Fruit fly (Drosophila melanogaster): ENCODE results near the gene Con.

The Con gene

DNA sequence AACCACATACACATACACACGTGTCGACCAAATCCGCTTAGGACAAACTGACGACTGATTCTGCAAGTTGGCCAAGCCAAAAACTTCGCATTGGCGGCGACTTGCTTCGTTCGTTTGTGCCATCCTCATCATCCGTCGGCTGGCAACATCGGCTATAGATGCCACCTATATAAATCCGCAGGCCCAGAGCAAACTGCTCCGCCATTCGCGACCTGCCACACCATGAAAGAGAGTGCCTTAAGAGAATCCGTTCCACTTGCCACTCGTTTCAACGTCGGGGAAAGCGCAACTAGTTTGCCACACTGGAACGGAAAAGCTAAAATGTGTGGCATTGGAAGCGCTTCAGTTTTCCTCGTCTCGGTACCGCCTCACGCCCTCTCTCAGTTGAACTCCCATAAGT lies at the start of gene Con:
Con (minus strand) TSS at position 56 of the 400 bp plus-strand sequence.
- TF ChIP-seq CG33017 (tag; optimal IDR thresholded peaks at IDR 0.05): no peak

dm6 chr3L:5128214-5128613 lies 49.4 kb upstream of the Con start:
- TF ChIP-seq bab1 (GFP tag; optimal IDR thresholded peaks at IDR 0.05): no peak
- no peak for TF ChIP-seq CG14711 (tag; optimal IDR thresholded peaks at IDR 0.05)
- TF ChIP-seq Crg-1 (GFP tag; optimal IDR thresholded peaks at IDR 0.05): no peak
- no peak for TF ChIP-seq toe (GFP tag; optimal IDR thresholded peaks at IDR 0.05)
- no peak for TF ChIP-seq CG11617 (GFP tag; optimal IDR thresholded peaks at IDR 0.05)
- TF ChIP-seq CG1620 (GFP tag; optimal IDR thresholded peaks at IDR 0.05): no peak
- no peak for TF ChIP-seq ovo (GFP tag; optimal IDR thresholded peaks at IDR 0.05)
- no peak for TF ChIP-seq Clk (GFP tag; optimal IDR thresholded peaks at IDR 0.05)
- TF ChIP-seq pad (GFP tag; optimal IDR thresholded peaks at IDR 0.05): no peak
- TF ChIP-seq kay (GFP tag; ENCODE audit: borderline replicate concordance): no peak
- TF ChIP-seq cnc (optimal IDR thresholded peaks at IDR 0.05): no peak
- no peak for TF ChIP-seq tj (GFP tag; optimal IDR thresholded peaks at IDR 0.05)
- TF ChIP-seq CG12768 (GFP tag; optimal IDR thresholded peaks at IDR 0.05): no peak
- TF ChIP-seq CG5204 (GFP tag; optimal IDR thresholded peaks at IDR 0.05): no peak
- TF ChIP-seq Hr96 (GFP tag; optimal IDR thresholded peaks at IDR 0.05): no peak
- TF ChIP-seq CG7045 (GFP tag; optimal IDR thresholded peaks at IDR 0.05): no peak
- TF ChIP-seq cic (GFP tag; optimal IDR thresholded peaks at IDR 0.05): no peak

dm6 chr3L:5127609-5128008 lies 48.8 kb upstream of the Con start:
- TF ChIP-seq cnc (optimal IDR thresholded peaks at IDR 0.05): no peak
- TF ChIP-seq Crg-1 (GFP tag; optimal IDR thresholded peaks at IDR 0.05): no peak
- TF ChIP-seq CG33017 (tag; optimal IDR thresholded peaks at IDR 0.05): no peak
- TF ChIP-seq kay (GFP tag; ENCODE audit: borderline replicate concordance): no peak
- TF ChIP-seq cic (GFP tag; optimal IDR thresholded peaks at IDR 0.05): no peak
- no peak for TF ChIP-seq bab1 (GFP tag; optimal IDR thresholded peaks at IDR 0.05)
- TF ChIP-seq CG5204 (GFP tag; optimal IDR thresholded peaks at IDR 0.05): no peak
- no peak for TF ChIP-seq CG7101 (tag; optimal IDR thresholded peaks at IDR 0.05)
- no peak for TF ChIP-seq tj (GFP tag; optimal IDR thresholded peaks at IDR 0.05)
- no peak for TF ChIP-seq CG14711 (tag; optimal IDR thresholded peaks at IDR 0.05)
- no peak for TF ChIP-seq Hr96 (GFP tag; optimal IDR thresholded peaks at IDR 0.05)
- TF ChIP-seq Mnt (GFP tag; optimal IDR thresholded peaks at IDR 0.05): no peak
- TF ChIP-seq CG11617 (GFP tag; optimal IDR thresholded peaks at IDR 0.05): no peak
- TF ChIP-seq pad (GFP tag; optimal IDR thresholded peaks at IDR 0.05): no peak
- TF ChIP-seq Clk (GFP tag; optimal IDR thresholded peaks at IDR 0.05): no peak
- no peak for TF ChIP-seq ovo (GFP tag; optimal IDR thresholded peaks at IDR 0.05)
- no peak for TF ChIP-seq CG7045 (GFP tag; optimal IDR thresholded peaks at IDR 0.05)
- no peak for TF ChIP-seq CG12768 (GFP tag; optimal IDR thresholded peaks at IDR 0.05)

- no peak for TF ChIP-seq kay (GFP tag; ENCODE audit: borderline replicate concordance)
- TF ChIP-seq CG11617 (GFP tag; optimal IDR thresholded peaks at IDR 0.05): no peak
- TF ChIP-seq Crg-1 (GFP tag; optimal IDR thresholded peaks at IDR 0.05): no peak
- TF ChIP-seq CG33017 (tag; optimal IDR thresholded peaks at IDR 0.05): no peak
- TF ChIP-seq bab1 (GFP tag; optimal IDR thresholded peaks at IDR 0.05): no peak
- TF ChIP-seq Mnt (GFP tag; optimal IDR thresholded peaks at IDR 0.05): no peak
- TF ChIP-seq CG12768 (GFP tag; optimal IDR thresholded peaks at IDR 0.05): no peak
These were observed 46.4 kb upstream of the Con start for dm6 chr3L:5125202-5125601.

DNA sequence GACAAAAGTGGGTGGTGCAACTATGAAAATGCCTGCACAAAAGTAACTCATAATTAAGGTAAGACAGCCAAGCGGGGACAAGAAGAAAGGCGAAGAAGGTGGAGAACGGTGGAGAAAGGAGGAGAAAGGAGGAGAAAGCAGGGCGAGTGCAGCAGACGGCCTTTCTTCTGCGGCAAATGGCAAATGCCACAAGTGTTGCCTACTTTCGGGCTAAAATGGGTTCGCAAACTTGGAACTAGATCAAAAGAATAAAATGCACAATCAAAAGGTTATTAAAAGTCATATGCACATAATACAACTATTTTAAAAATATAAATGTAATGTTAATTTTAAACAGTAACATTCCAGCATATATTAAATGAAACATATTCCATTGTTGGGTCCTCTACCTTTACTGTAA lies 23.2 kb upstream of the Con start:
- TF ChIP-seq Hr96 (GFP tag; optimal IDR thresholded peaks at IDR 0.05) (no peak), CG5204 (GFP tag; optimal IDR thresholded peaks at IDR 0.05) (no peak), CG1620 (GFP tag; optimal IDR thresholded peaks at IDR 0.05) (no peak), ovo (GFP tag; optimal IDR thresholded peaks at IDR 0.05) (no peak), kay (GFP tag; ENCODE audit: borderline replicate concordance) (no peak), Mnt (GFP tag; optimal IDR thresholded peaks at IDR 0.05) (no peak), cnc (optimal IDR thresholded peaks at IDR 0.05) (no peak), Clk (GFP tag; optimal IDR thresholded peaks at IDR 0.05) (no peak), Crg-1 (GFP tag; optimal IDR thresholded peaks at IDR 0.05) (no peak)

- TF ChIP-seq Crg-1 (GFP tag; optimal IDR thresholded peaks at IDR 0.05): no peak
- TF ChIP-seq bab1 (GFP tag; optimal IDR thresholded peaks at IDR 0.05): peak; percentile 32
- no peak for TF ChIP-seq CG12768 (GFP tag; optimal IDR thresholded peaks at IDR 0.05)
These were observed 17.8 kb upstream of the Con start for dm6 chr3L:5096674-5097073.

DNA sequence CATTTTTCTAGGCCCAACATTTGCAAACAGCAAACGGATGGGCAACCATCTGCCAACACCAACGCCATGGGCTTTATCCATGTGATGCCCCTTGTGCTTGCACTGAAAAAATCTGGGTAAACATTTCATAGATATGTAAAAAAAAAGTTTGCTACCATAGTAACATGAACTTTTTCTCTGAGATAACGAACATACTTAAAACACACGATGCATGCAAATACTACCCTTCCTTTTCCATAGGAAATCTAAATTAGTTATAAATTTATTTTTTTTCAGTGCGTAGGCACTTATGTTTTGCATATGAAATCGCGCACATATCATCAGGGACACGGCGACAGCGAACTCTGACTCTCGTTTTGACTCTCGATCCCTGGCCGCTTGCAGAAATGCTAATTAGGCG lies 2.0 kb upstream of the Con start:
- TF ChIP-seq CG5204 (GFP tag; optimal IDR thresholded peaks at IDR 0.05): no peak
- no peak for TF ChIP-seq CG14711 (tag; optimal IDR thresholded peaks at IDR 0.05)
- no peak for TF ChIP-seq Mnt (GFP tag; optimal IDR thresholded peaks at IDR 0.05)
- TF ChIP-seq cnc (optimal IDR thresholded peaks at IDR 0.05): no peak
- TF ChIP-seq CG1620 (GFP tag; optimal IDR thresholded peaks at IDR 0.05): no peak
- TF ChIP-seq CG7101 (tag; optimal IDR thresholded peaks at IDR 0.05): no peak
- TF ChIP-seq toe (GFP tag; optimal IDR thresholded peaks at IDR 0.05): no peak
- no peak for TF ChIP-seq kay (GFP tag; ENCODE audit: borderline replicate concordance)
- no peak for TF ChIP-seq cic (GFP tag; optimal IDR thresholded peaks at IDR 0.05)
- no peak for TF ChIP-seq pad (GFP tag; optimal IDR thresholded peaks at IDR 0.05)
- TF ChIP-seq Clk (GFP tag; optimal IDR thresholded peaks at IDR 0.05): no peak

- TF ChIP-seq CG7101 (tag; optimal IDR thresholded peaks at IDR 0.05): no peak
- no peak for TF ChIP-seq bab1 (GFP tag; optimal IDR thresholded peaks at IDR 0.05)
- TF ChIP-seq CG5204 (GFP tag; optimal IDR thresholded peaks at IDR 0.05): no peak
These were observed 61.3 kb downstream of the Con start for dm6 chr3L:5017521-5017920.
